Worm (Caenorhabditis elegans): Measurements from ENCODE around the gene rnf-5.

The rnf-5 gene

ce11 chrIII:4208210-4208609 lies 41.6 kb upstream of the rnf-5 start:
- TF ChIP-seq mdl-1 (tag; optimal IDR thresholded peaks at IDR 0.05) (no peak), Y48G9A.11 (GFP tag; IDR thresholded peaks at IDR 0.05) (0 out of 2 replicates have a peak, but pooled peaks have one; percentile 18), sdz-12 (GFP tag; optimal IDR thresholded peaks at IDR 0.05) (no peak)

- TF ChIP-seq unc-130 (GFP tag; optimal IDR thresholded peaks at IDR 0.05) (peak; percentile 67), hlh-11 (tag; optimal IDR thresholded peaks at IDR 0.05) (no peak), nhr-10 (tag; optimal IDR thresholded peaks at IDR 0.05) (no peak), php-3 (GFP tag; IDR thresholded peaks at IDR 0.05) (no peak), ceh-62 (tag; optimal IDR thresholded peaks at IDR 0.05) (no peak), madf-5 (GFP tag; IDR thresholded peaks at IDR 0.05) (no peak), dmd-6 (GFP tag; IDR thresholded peaks at IDR 0.05) (no peak), dpl-1 (GFP tag; optimal IDR thresholded peaks at IDR 0.05) (no peak), F37D6.2 (tag; optimal IDR thresholded peaks at IDR 0.05) (no peak), vab-7 (GFP tag; IDR thresholded peaks at IDR 0.05) (no peak), aha-1 (tag) (no peak), R02D3.7 (tag; optimal IDR thresholded peaks at IDR 0.05) (no peak), nhr-28 (tag; optimal IDR thresholded peaks at IDR 0.05) (no peak), spr-3 (GFP tag; optimal IDR thresholded peaks at IDR 0.05) (no peak), tag-97 (GFP tag; IDR thresholded peaks at IDR 0.05) (no peak), zip-2 (tag; optimal IDR thresholded peaks at IDR 0.05) (no peak), ZK337.2 (GFP tag; IDR thresholded peaks at IDR 0.05) (no peak), F44E2.7 (GFP tag; IDR thresholded peaks at IDR 0.05) (no peak), ctbp-1 (GFP tag; IDR thresholded peaks at IDR 0.05) (no peak), mxl-3 (GFP tag; optimal IDR thresholded peaks at IDR 0.05) (no peak), F26F4.8 (GFP tag; conservative IDR thresholded peaks at IDR 0.05) (no peak), aly-2 (tag; optimal IDR thresholded peaks at IDR 0.05) (no peak), nhr-11 (tag; optimal IDR thresholded peaks at IDR 0.05) (no peak), set-16 (GFP tag; IDR thresholded peaks at IDR 0.05) (no peak), Y48G9A.11 (GFP tag; IDR thresholded peaks at IDR 0.05) (peak; percentile 79), saeg-2 (GFP tag; IDR thresholded peaks at IDR 0.05) (no peak), F49E8.2 (tag; optimal IDR thresholded peaks at IDR 0.05; ENCODE audit: borderline replicate concordance) (peak; percentile 19), ceh-32 (tag; optimal IDR thresholded peaks at IDR 0.05; ENCODE audit: poor library complexity) (no peak), lim-7 (GFP tag; IDR thresholded peaks at IDR 0.05) (no peak), hmg-1.1 (GFP tag; IDR thresholded peaks at IDR 0.05) (no peak), daf-19 (GFP tag; conservative IDR thresholded peaks at IDR 0.05) (no peak), lin-29 (GFP tag; IDR thresholded peaks at IDR 0.05) (no peak), unc-62 (GFP tag; optimal IDR thresholded peaks at IDR 0.05 in 1 of 2) (no peak), unc-62 (tag; optimal IDR thresholded peaks at IDR 0.05) (no peak), unc-39 (tag; optimal IDR thresholded peaks at IDR 0.05) (no peak), rbr-2 (tag; optimal IDR thresholded peaks at IDR 0.05) (no peak), nhr-76 (tag; optimal IDR thresholded peaks at IDR 0.05) (no peak), daf-16 (GFP tag; optimal IDR thresholded peaks at IDR 0.05) (no peak), daf-16 (tag; optimal IDR thresholded peaks at IDR 0.05) (no peak), ztf-11 (tag; optimal IDR thresholded peaks at IDR 0.05) (no peak), cey-2 (tag; optimal IDR thresholded peaks at IDR 0.05; ENCODE audit: borderline replicate concordance, insufficient read depth) (no peak), Y105C5A.15 (GFP tag; IDR thresholded peaks at IDR 0.05) (no peak), lsy-2 (tag; optimal IDR thresholded peaks at IDR 0.05) (peak in 1 of 2 experiments; percentile 79), spr-1 (tag; optimal IDR thresholded peaks at IDR 0.05) (no peak), F10B5.3 (tag; optimal IDR thresholded peaks at IDR 0.05) (no peak), lin-38 (GFP tag; IDR thresholded peaks at IDR 0.05) (peak; percentile 25)
These were observed 39.2 kb upstream of the rnf-5 start, which contains the start of gene R74.8 for ce11 chrIII:4205751-4206327. Gene R74.8 (plus strand): TSS chrIII:4206277.

Data from whole organism, L4 larva.